Fruit fly (Drosophila melanogaster) whole organism, prepupa: Measurements from ENCODE around the gene CG5815.
A peak's percentile ranks its signal among the peaks of the same experiment; 100 is the strongest.

Source experiments
- CG11294 ChIP-seq: fragments of 200-800 bp; sonication (Bioruptor generic); IDR thresholded peaks from 2 replicates; pipeline ENCODE4 v1.3.6; 2022; ENCODE audit warnings: missing biosample characterization, missing genetic modification characterization
- CG16779 ChIP-seq: fragments of 200-800 bp; sonication (Bioruptor generic); optimal IDR thresholded peaks from 3 replicates; lab custom pipeline; 2017; ENCODE audit warnings: missing biosample characterization, mild to moderate bottlenecking, missing genetic modification characterization
- CG3032 ChIP-seq: fragments of 200-800 bp; optimal IDR thresholded peaks from 2 replicates; lab custom pipeline; 2019; ENCODE audit warnings: missing biosample characterization, mild to moderate bottlenecking, missing genetic modification characterization, moderate library complexity
- CG32006 ChIP-seq: fragments of 200-800 bp; sonication (Bioruptor generic); optimal IDR thresholded peaks from 3 replicates; lab custom pipeline; 2017; ENCODE audit warnings: missing biosample characterization, mild to moderate bottlenecking, missing genetic modification characterization
- CG34406 ChIP-seq: fragments of 200-800 bp; sonication (Bioruptor generic); optimal IDR thresholded peaks from 3 replicates; lab custom pipeline; 2016; ENCODE audit warnings: missing biosample characterization, missing genetic modification characterization
- CG4318 ChIP-seq: fragments of 200-800 bp; sonication (Bioruptor generic); optimal IDR thresholded peaks from 3 replicates; lab custom pipeline; 2017; ENCODE audit warnings: missing biosample characterization, mild to moderate bottlenecking, missing genetic modification characterization
- CG6163 ChIP-seq: fragments of 200-800 bp; sonication (Bioruptor generic); IDR thresholded peaks from 3 replicates; pipeline ENCODE4 v1.3.6; 2022; ENCODE audit warnings: missing biosample characterization, missing genetic modification characterization
- CG6276 ChIP-seq: fragments of 200-800 bp; sonication (Bioruptor generic); optimal IDR thresholded peaks from 2 replicates; lab custom pipeline; 2017; ENCODE audit warnings: missing biosample characterization, mild to moderate bottlenecking, missing genetic modification characterization
- CG6792 ChIP-seq: fragments of 200-800 bp; sonication (Bioruptor generic); optimal IDR thresholded peaks from 3 replicates; lab custom pipeline; 2016; ENCODE audit warnings: missing biosample characterization, missing genetic modification characterization
- CG6808 ChIP-seq: fragments of 200-800 bp; sonication (Bioruptor generic); optimal IDR thresholded peaks from 3 replicates; lab custom pipeline; 2017; ENCODE audit warnings: missing biosample characterization, missing genetic modification characterization, mild to moderate bottlenecking, moderate library complexity, missing genetic modification reagents
- CG6854 ChIP-seq: fragments of 200-800 bp; sonication (Bioruptor generic); optimal IDR thresholded peaks from 2 replicates; lab custom pipeline; 2017; ENCODE audit warnings: missing biosample characterization, mild to moderate bottlenecking, missing genetic modification characterization
- CG7368 ChIP-seq: fragments of 200-800 bp; sonication (Bioruptor generic); optimal IDR thresholded peaks from 3 replicates; lab custom pipeline; 2016; ENCODE audit warnings: missing biosample characterization, missing genetic modification characterization
- CG8119 ChIP-seq: fragments of 200-800 bp; sonication (Bioruptor generic); IDR thresholded peaks from 3 replicates; pipeline ENCODE4 v1.3.6; 2022; ENCODE audit warnings: missing biosample characterization, missing genetic modification characterization
- CG8319 ChIP-seq: fragments of 200-800 bp; sonication (Bioruptor generic); optimal IDR thresholded peaks from 3 replicates; lab custom pipeline; 2016; ENCODE audit warnings: missing biosample characterization, missing genetic modification characterization
- Eip75B ChIP-seq: fragments of 200-800 bp; sonication (Bioruptor generic); optimal IDR thresholded peaks from 3 replicates; lab custom pipeline; 2016; ENCODE audit warnings: missing biosample characterization, missing genetic modification characterization
- Eip78C ChIP-seq: fragments of 200-800 bp; sonication (Bioruptor generic); peaks from one replicate; lab custom pipeline; 2016; ENCODE audit warnings: missing biosample characterization, missing genetic modification characterization
- Eip93F ChIP-seq: fragments of 200-800 bp; sonication (Bioruptor generic); optimal IDR thresholded peaks from 2 replicates; lab custom pipeline; 2016; ENCODE audit warnings: missing biosample characterization, mild to moderate bottlenecking, missing genetic modification characterization
- Ets21C ChIP-seq: fragments of 200-800 bp; sonication (Bioruptor generic); optimal IDR thresholded peaks from 3 replicates; lab custom pipeline; 2016; ENCODE audit warnings: missing biosample characterization, missing genetic modification characterization
- Ets96B ChIP-seq: fragments of 200-800 bp; optimal IDR thresholded peaks from 2 replicates; lab custom pipeline; 2019; ENCODE audit warnings: missing biosample characterization, mild to moderate bottlenecking, missing genetic modification characterization, moderate library complexity
- Gug ChIP-seq: fragments of 200-800 bp; sonication (Bioruptor generic); IDR thresholded peaks from 2 replicates; pipeline ENCODE4 v1.3.6; 2022; ENCODE audit warnings: missing biosample characterization, missing genetic modification characterization
- Hr38 ChIP-seq: sonication (Bioruptor generic); optimal IDR thresholded peaks from 2 replicates; lab custom pipeline; 2016; ENCODE audit warnings: missing biosample characterization, missing genetic modification characterization
- Hr39 ChIP-seq: fragments of 200-800 bp; sonication (Bioruptor generic); optimal IDR thresholded peaks from 2 replicates; lab custom pipeline; 2016; ENCODE audit warnings: missing biosample characterization, missing genetic modification characterization
- Hr4 ChIP-seq: fragments of 200-800 bp; sonication (Bioruptor generic); optimal IDR thresholded peaks from 3 replicates; lab custom pipeline; 2016; ENCODE audit warnings: missing biosample characterization, missing genetic modification characterization
- Lpt ChIP-seq: fragments of 200-800 bp; sonication (Bioruptor generic); optimal IDR thresholded peaks from 3 replicates; lab custom pipeline; 2016; ENCODE audit warnings: missing biosample characterization, missing genetic modification characterization
- Met ChIP-seq: fragments of 200-800 bp; sonication (Bioruptor generic); optimal IDR thresholded peaks from 3 replicates; lab custom pipeline; 2016; ENCODE audit warnings: missing biosample characterization, missing genetic modification characterization
- OdsH ChIP-seq: fragments of 200-800 bp; sonication (Bioruptor generic); optimal IDR thresholded peaks from 3 replicates; lab custom pipeline; 2016; ENCODE audit warnings: missing biosample characterization, missing genetic modification characterization
- Smox ChIP-seq: fragments of 200-800 bp; sonication (Bioruptor generic); optimal IDR thresholded peaks from 3 replicates; lab custom pipeline; 2016; ENCODE audit warnings: missing biosample characterization, missing genetic modification characterization
- Sox15 ChIP-seq: fragments of 200-800 bp; sonication (Bioruptor generic); optimal IDR thresholded peaks from 3 replicates; lab custom pipeline; 2016; ENCODE audit warnings: missing biosample characterization, missing genetic modification characterization
- achi ChIP-seq: fragments of 200-800 bp; sonication (Bioruptor generic); optimal IDR thresholded peaks from 3 replicates; lab custom pipeline; 2016; ENCODE audit warnings: missing biosample characterization, missing genetic modification characterization
- acj6 ChIP-seq: fragments of 200-800 bp; sonication (Bioruptor generic); optimal IDR thresholded peaks from 3 replicates; lab custom pipeline; 2016; ENCODE audit warnings: missing biosample characterization, missing genetic modification characterization
- cyc ChIP-seq: fragments of 200-800 bp; sonication (Bioruptor generic); optimal IDR thresholded peaks from 3 replicates; lab custom pipeline; 2016; ENCODE audit warnings: missing biosample characterization, missing genetic modification characterization
- eg ChIP-seq: fragments of 200-800 bp; sonication (Bioruptor generic); IDR thresholded peaks from 3 replicates; pipeline ENCODE4 v1.3.6; 2022; ENCODE audit warnings: missing biosample characterization, missing genetic modification characterization
- esn ChIP-seq: fragments of 200-800 bp; sonication (Bioruptor generic); optimal IDR thresholded peaks from 2 replicates; lab custom pipeline; 2016; ENCODE audit warnings: missing biosample characterization, mild to moderate bottlenecking, missing genetic modification characterization, moderate library complexity
- fd59A ChIP-seq: fragments of 200-800 bp; sonication (Bioruptor generic); optimal IDR thresholded peaks from 2 replicates; lab custom pipeline; 2017; ENCODE audit warnings: missing biosample characterization, mild to moderate bottlenecking, missing genetic modification characterization, missing genetic modification reagents
- fd85E ChIP-seq: fragments of 200-800 bp; sonication (Bioruptor generic); optimal IDR thresholded peaks from 3 replicates; lab custom pipeline; 2016; ENCODE audit warnings: missing biosample characterization, missing genetic modification characterization
- fkh ChIP-seq: fragments of 200-800 bp; sonication (Bioruptor generic); optimal IDR thresholded peaks from 3 replicates; lab custom pipeline; 2017; ENCODE audit warnings: missing biosample characterization, mild to moderate bottlenecking, missing genetic modification characterization, moderate library complexity
- lz ChIP-seq: fragments of 200-800 bp; sonication (Bioruptor generic); optimal IDR thresholded peaks from 3 replicates; lab custom pipeline; 2016; ENCODE audit warnings: missing biosample characterization, missing genetic modification characterization
- net ChIP-seq: fragments of 200-800 bp; sonication (Bioruptor generic); optimal IDR thresholded peaks from 3 replicates; lab custom pipeline; 2016; ENCODE audit warnings: missing biosample characterization, missing genetic modification characterization
- pdm3 ChIP-seq: fragments of 200-800 bp; sonication (Bioruptor generic); optimal IDR thresholded peaks from 3 replicates; lab custom pipeline; 2016; ENCODE audit warnings: missing biosample characterization, missing genetic modification characterization
- salr ChIP-seq, 2 experiments: fragments of 200-800 bp; sonication (Bioruptor generic); optimal IDR thresholded peaks; 3 replicates each; lab custom pipeline; 2016 to 2018; ENCODE audit warnings: missing biosample characterization in 2 of 2, missing genetic modification characterization in 2 of 2, mild to moderate bottlenecking in 1 of 2
- spab ChIP-seq: fragments of 200-800 bp; sonication (Bioruptor generic); optimal IDR thresholded peaks from 2 replicates; lab custom pipeline; 2017; ENCODE audit warnings: missing biosample characterization, mild to moderate bottlenecking, missing genetic modification characterization, missing genetic modification reagents
- svp ChIP-seq: fragments of 200-800 bp; sonication (Bioruptor generic); peaks from one replicate; lab custom pipeline; 2016; ENCODE audit warnings: missing biosample characterization, missing genetic modification characterization
- topi ChIP-seq: fragments of 200-800 bp; sonication (Bioruptor generic); optimal IDR thresholded peaks from 3 replicates; lab custom pipeline; 2016; ENCODE audit warnings: missing biosample characterization, missing genetic modification characterization
- vri ChIP-seq: fragments of 200-800 bp; sonication (Bioruptor generic); optimal IDR thresholded peaks from 3 replicates; lab custom pipeline; 2016; ENCODE audit warnings: missing biosample characterization, mild to moderate bottlenecking, missing genetic modification characterization

The CG5815 gene

DNA sequence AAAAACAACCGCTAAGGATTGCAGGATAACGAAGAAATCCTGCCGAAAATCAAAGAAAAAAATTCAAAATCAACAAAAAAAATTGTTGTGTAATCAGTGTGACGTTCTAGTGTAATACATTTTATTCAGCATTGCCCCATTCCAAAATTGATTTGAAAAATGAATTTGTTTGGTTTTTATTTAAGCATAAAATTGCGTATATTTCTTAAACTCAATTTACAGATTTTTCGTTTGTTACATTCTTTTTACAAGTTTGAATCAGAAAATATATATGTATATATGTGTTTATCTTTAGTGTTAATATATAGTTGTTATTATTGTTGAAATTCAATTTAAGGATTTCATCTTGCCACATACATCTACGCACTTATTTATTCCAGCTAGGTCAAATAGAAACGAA is 12.2 kb downstream of the CG5815 start, which contains the start of gene CG6059:
Gene CG6059, minus strand, starts transcription at position 101 of the 400 bp plus-strand sequence.
- TF ChIP-seq CG34406 (GFP tag; lab: Kevin White, UChicago) = no peak
- no peak for TF ChIP-seq CG6854
- TF ChIP-seq Ets21C (GFP tag; lab: Kevin White, UChicago) = no peak
- TF ChIP-seq topi = no peak
- TF ChIP-seq Met (GFP tag; lab: Kevin White, UChicago) = no peak
- no peak for TF ChIP-seq net
- no peak for TF ChIP-seq pdm3 (GFP tag; lab: Kevin White, UChicago)
- no peak for TF ChIP-seq OdsH (GFP tag; lab: Kevin White, UChicago)
- TF ChIP-seq CG8119 (GFP tag; lab: Robert Waterston, UW) = no peak
- TF ChIP-seq CG6808 (GFP tag; lab: Kevin White, UChicago) = no peak
- no peak for TF ChIP-seq esn
- no peak for TF ChIP-seq Smox (GFP tag; lab: Kevin White, UChicago)
- no peak for TF ChIP-seq CG32006
- no peak for TF ChIP-seq salr (GFP tag; optimal IDR thresholded peaks at IDR 0.05; lab: Kevin White, UChicago)
- no peak for TF ChIP-seq CG4318 (GFP tag; lab: Kevin White, UChicago)
- TF ChIP-seq spab (GFP tag; lab: Kevin White, UChicago) = no peak

DNA sequence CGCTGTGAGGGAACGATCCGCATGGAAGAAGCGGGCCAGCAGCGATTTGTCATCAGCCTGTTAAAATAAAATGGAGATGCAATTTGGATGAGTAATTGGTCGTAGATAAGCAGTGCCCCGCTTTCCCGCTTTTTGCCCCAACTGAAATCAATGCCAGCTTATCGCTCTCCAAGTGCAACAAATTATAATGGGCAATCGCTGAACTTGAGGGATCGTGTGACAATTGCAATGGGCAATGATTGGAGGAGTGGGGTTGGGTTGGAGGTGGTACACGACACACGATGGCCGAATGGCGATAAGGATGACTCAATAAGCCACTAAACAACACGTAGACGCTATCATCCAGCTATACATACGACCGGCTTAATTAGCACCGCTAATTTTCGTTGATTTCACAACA is 16.4 kb downstream of the CG5815 start:
- TF ChIP-seq achi (GFP tag; lab: Kevin White, UChicago) (no peak), fkh (GFP tag; lab: Kevin White, UChicago) (no peak), CG6792 (GFP tag; lab: Kevin White, UChicago) (no peak), lz (no peak), fd85E (GFP tag; lab: Kevin White, UChicago) (no peak), CG6163 (0 out of 3 replicates have a peak, but pooled peaks have one; percentile 12), Lpt (GFP tag; lab: Kevin White, UChicago) (no peak), svp (GFP tag; lab: Kevin White, UChicago) (peak; percentile 99), Eip78C (GFP tag; lab: Kevin White, UChicago) (no peak), vri (GFP tag; lab: Kevin White, UChicago) (peak; percentile 61), Eip93F (GFP tag; lab: Kevin White, UChicago) (peak; percentile 51), CG8319 (GFP tag; lab: Kevin White, UChicago) (no peak), CG8119 (GFP tag; lab: Robert Waterston, UW) (no peak), CG16779 (tag; lab: Kevin White, UChicago) (no peak), OdsH (GFP tag; lab: Kevin White, UChicago) (no peak)
- TF ChIP-seq, all 60 proteins: peak for 4

DNA sequence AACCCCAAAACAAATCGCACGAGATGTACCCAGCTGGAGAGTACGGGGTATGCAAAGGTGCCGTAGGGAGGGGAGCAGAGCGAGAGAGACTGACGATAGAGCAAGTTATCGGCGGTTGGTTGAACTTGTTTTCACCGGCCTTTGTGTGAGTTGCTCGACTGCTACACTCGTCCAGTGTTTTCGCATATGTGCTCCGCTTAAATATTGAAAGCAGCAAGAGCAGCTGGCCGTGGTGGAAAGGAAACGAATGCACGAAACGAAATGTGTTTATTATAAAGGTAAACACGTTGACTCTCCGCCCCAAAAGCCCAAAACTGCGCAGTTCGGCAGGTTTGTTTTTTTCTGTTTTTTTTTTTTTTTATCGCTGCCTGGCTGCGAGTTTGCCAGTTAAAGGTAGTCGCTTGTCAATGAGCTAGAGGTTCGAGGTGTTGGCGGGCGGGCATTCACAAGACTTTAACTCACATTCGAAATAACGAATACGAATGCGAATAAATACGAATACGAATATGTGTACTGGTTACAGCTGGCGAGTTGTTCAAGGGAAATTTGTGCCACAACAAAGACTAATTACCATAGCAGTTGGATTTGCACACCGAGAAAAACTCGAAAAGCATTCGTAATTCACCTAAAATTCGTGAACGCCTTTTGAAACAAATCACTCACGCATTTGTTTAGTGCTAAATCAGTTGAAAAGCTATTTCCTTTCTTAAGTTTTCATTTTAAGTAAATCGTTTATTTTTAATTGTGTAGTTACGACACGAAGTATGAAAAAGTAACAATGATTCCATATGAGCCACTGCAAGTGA is 17.4 kb downstream of the CG5815 start:
- TF ChIP-seq fd59A (GFP tag; lab: Kevin White, UChicago) (peak; percentile 33), pdm3 (GFP tag; lab: Kevin White, UChicago) (peak; percentile 81), Eip75B (GFP tag; lab: Kevin White, UChicago) (peak; percentile 69), acj6 (peak; percentile 76), Met (GFP tag; lab: Kevin White, UChicago) (peak; percentile 85), CG11294 (GFP tag; lab: Robert Waterston, UW) (peak; percentile 78), CG34406 (GFP tag; lab: Kevin White, UChicago) (peak; percentile 69), Hr39 (peak; percentile 82), CG4318 (GFP tag; lab: Kevin White, UChicago) (peak; percentile 49), CG8319 (GFP tag; lab: Kevin White, UChicago) (peak; percentile 73), CG7368 (GFP tag; lab: Kevin White, UChicago) (peak; percentile 71), achi (GFP tag; lab: Kevin White, UChicago) (peak; percentile 68), eg (peak; percentile 88), CG6808 (GFP tag; lab: Kevin White, UChicago) (peak; percentile 14), Hr4 (GFP tag; lab: Kevin White, UChicago) (peak; percentile 84), Eip93F (GFP tag; lab: Kevin White, UChicago) (peak; percentile 9), Hr38 (GFP tag; lab: Kevin White, UChicago) (no peak), spab (GFP tag; lab: Kevin White, UChicago) (peak; percentile 24), fd85E (GFP tag; lab: Kevin White, UChicago) (peak; percentile 51), CG6276 (peak; percentile 69), cyc (GFP tag; lab: Kevin White, UChicago) (peak; percentile 73), Gug (GFP tag; lab: Robert Waterston, UW) (peak; percentile 67), CG3032 (tag; lab: Kevin White, UChicago) (peak; percentile 52), OdsH (GFP tag; lab: Kevin White, UChicago) (peak; percentile 80), Smox (GFP tag; lab: Kevin White, UChicago) (peak; percentile 73), Ets96B (peak; percentile 66), Lpt (GFP tag; lab: Kevin White, UChicago) (peak; percentile 40), CG6163 (peak; percentile 78), Ets21C (GFP tag; lab: Kevin White, UChicago) (peak; percentile 66), svp (GFP tag; lab: Kevin White, UChicago) (peak; percentile 91), Sox15 (GFP tag; lab: Kevin White, UChicago) (peak; percentile 59)
